Worm (Caenorhabditis elegans) whole organism, L2 larva: Measurements from ENCODE around the gene mlc-5.

Experiments used
- C34F6.9 ChIP-seq: fragments of 150-350 bp; optimal IDR thresholded peaks from 2 replicates; lab custom pipeline; 2014; ENCODE audit warnings: missing biosample characterization, missing genetic modification characterization
- F13H6.1 ChIP-seq: sonication (generic microtip); optimal IDR thresholded peaks from 2 replicates; lab custom pipeline; 2016; ENCODE audit warnings: missing genetic modification characterization, missing compliant biosample characterization
- alr-1 ChIP-seq: fragments of 150-350 bp; optimal IDR thresholded peaks from 2 replicates; lab custom pipeline; 2014; ENCODE audit warnings: missing biosample characterization, missing genetic modification characterization
- aly-2 ChIP-seq: fragments of 150-350 bp; optimal IDR thresholded peaks from 2 replicates; lab custom pipeline; 2014; ENCODE audit warnings: missing biosample characterization, missing genetic modification characterization
- blmp-1 ChIP-seq: sonication (generic microtip); optimal IDR thresholded peaks from 2 replicates; lab custom pipeline; 2017; ENCODE audit warnings: missing genetic modification characterization, mild to moderate bottlenecking, missing compliant biosample characterization, antibody characterized with exemption, moderate library complexity; ENCODE audit not compliant: insufficient read depth
- ceh-82 ChIP-seq: fragments of 150-350 bp; optimal IDR thresholded peaks from 2 replicates; lab custom pipeline; 2014; ENCODE audit warnings: missing biosample characterization, missing genetic modification characterization
- crh-2 ChIP-seq: sonication (generic microtip); optimal IDR thresholded peaks from 2 replicates; lab custom pipeline; 2017; ENCODE audit warnings: missing biosample characterization, missing genetic modification characterization
- egl-27 ChIP-seq: sonication (generic microtip); optimal IDR thresholded peaks from 3 replicates; lab custom pipeline; 2017; ENCODE audit warnings: missing biosample characterization, missing genetic modification reagents, missing genetic modification characterization
- elt-1 ChIP-seq: fragments of 150-350 bp; optimal IDR thresholded peaks from 2 replicates; lab custom pipeline; 2014; ENCODE audit warnings: missing biosample characterization, missing genetic modification characterization
- elt-3 ChIP-seq: sonication (generic microtip); optimal IDR thresholded peaks from 2 replicates; lab custom pipeline; 2017; ENCODE audit warnings: missing biosample characterization, missing genetic modification characterization
- fos-1 ChIP-seq: fragments of 150-350 bp; optimal IDR thresholded peaks from 2 replicates; lab custom pipeline; 2014; ENCODE audit warnings: missing biosample characterization, missing genetic modification characterization
- gmeb-1 ChIP-seq: fragments of 150-350 bp; optimal IDR thresholded peaks from 2 replicates; lab custom pipeline; 2014; ENCODE audit warnings: missing biosample characterization, missing genetic modification characterization
- lin-13 ChIP-seq: fragments of 150-350 bp; optimal IDR thresholded peaks from 2 replicates; lab custom pipeline; 2014; ENCODE audit warnings: missing biosample characterization, missing genetic modification reagents, missing genetic modification characterization
- lin-39 ChIP-seq: fragments of 150-350 bp; optimal IDR thresholded peaks from 2 replicates; lab custom pipeline; 2014; ENCODE audit warnings: missing biosample characterization, missing genetic modification reagents, missing genetic modification characterization
- lsy-2 ChIP-seq, 2 experiments: fragments of 150-350 bp in 1 of 2; sonication (generic microtip) in 1 of 2; optimal IDR thresholded peaks; 2 replicates each; lab custom pipeline; 2014 to 2017; ENCODE audit warnings: missing biosample characterization in 2 of 2, missing genetic modification characterization in 2 of 2
- mab-5 ChIP-seq: fragments of 150-350 bp; optimal IDR thresholded peaks from 2 replicates; lab custom pipeline; 2014; ENCODE audit warnings: missing biosample characterization, missing genetic modification characterization
- mbf-1 ChIP-seq: sonication (generic microtip); optimal IDR thresholded peaks from 2 replicates; lab custom pipeline; 2017; ENCODE audit warnings: missing biosample characterization, missing genetic modification characterization
- mdl-1 ChIP-seq, 2 experiments: fragments of 150-350 bp in 1 of 2; sonication (generic microtip) in 1 of 2; optimal IDR thresholded peaks; 2 replicates each; lab custom pipeline; 2017; ENCODE audit warnings: missing biosample characterization in 2 of 2, missing genetic modification characterization in 2 of 2
- nhr-11 ChIP-seq: fragments of 150-350 bp; optimal IDR thresholded peaks from 2 replicates; lab custom pipeline; 2014; ENCODE audit warnings: missing biosample characterization, missing genetic modification characterization
- nhr-129 ChIP-seq: fragments of 150-350 bp; optimal IDR thresholded peaks from 2 replicates; lab custom pipeline; 2014; ENCODE audit warnings: missing biosample characterization, missing genetic modification characterization
- nhr-23 ChIP-seq: fragments of 150-350 bp; optimal IDR thresholded peaks from 2 replicates; lab custom pipeline; 2014; ENCODE audit warnings: missing biosample characterization, missing genetic modification reagents, missing genetic modification characterization
- nhr-237 ChIP-seq: fragments of 150-350 bp; optimal IDR thresholded peaks from 2 replicates; lab custom pipeline; 2014; ENCODE audit warnings: missing biosample characterization, missing genetic modification characterization
- nhr-25 ChIP-seq: fragments of 150-350 bp; sonication (generic microtip); optimal IDR thresholded peaks from 3 replicates; lab custom pipeline; 2014; ENCODE audit warnings: missing biosample characterization, missing genetic modification characterization
- nhr-6 ChIP-seq: fragments of 150-350 bp; optimal IDR thresholded peaks from 2 replicates; lab custom pipeline; 2014; ENCODE audit warnings: missing biosample characterization, missing genetic modification characterization
- nhr-77 ChIP-seq: fragments of 150-350 bp; optimal IDR thresholded peaks from 2 replicates; lab custom pipeline; 2014; ENCODE audit warnings: missing biosample characterization, missing genetic modification characterization
- peb-1 ChIP-seq: fragments of 150-350 bp; optimal IDR thresholded peaks from 2 replicates; lab custom pipeline; 2014; ENCODE audit warnings: missing biosample characterization, missing genetic modification characterization
- sem-4 ChIP-seq: fragments of 150-350 bp; optimal IDR thresholded peaks from 2 replicates; lab custom pipeline; 2014; ENCODE audit warnings: missing biosample characterization, missing genetic modification reagents, missing genetic modification characterization
- skn-1 ChIP-seq: sonication (generic microtip); optimal IDR thresholded peaks from 2 replicates; lab custom pipeline; 2017; ENCODE audit warnings: missing biosample characterization, missing genetic modification characterization
- sma-9 ChIP-seq, 2 experiments: fragments of 150-350 bp in 1 of 2; sonication (generic microtip) in 1 of 2; optimal IDR thresholded peaks; 2 replicates each; lab custom pipeline; 2014 to 2016; ENCODE audit warnings: missing genetic modification characterization in 2 of 2, mild to moderate bottlenecking in 1 of 2, missing biosample characterization in 1 of 2, missing compliant biosample characterization in 1 of 2, missing genetic modification reagents in 1 of 2, moderate library complexity in 1 of 2
- snpc-4 ChIP-seq: fragments of 150-350 bp; optimal IDR thresholded peaks from 2 replicates; lab custom pipeline; 2014; ENCODE audit warnings: missing biosample characterization, missing genetic modification characterization
- unc-39 ChIP-seq: fragments of 150-350 bp; optimal IDR thresholded peaks from 2 replicates; lab custom pipeline; 2014; ENCODE audit warnings: missing biosample characterization, missing genetic modification characterization
- unc-62 ChIP-seq: fragments of 150-350 bp; optimal IDR thresholded peaks from 2 replicates; lab custom pipeline; 2014; ENCODE audit warnings: missing biosample characterization, missing genetic modification reagents, missing genetic modification characterization
- ztf-1 ChIP-seq: fragments of 200-800 bp; sonication (Bioruptor generic); conservative IDR thresholded peaks from 2 replicates; pipeline ENCODE4 v1.3.6; 2022; ENCODE audit warnings: missing genetic modification characterization, missing compliant biosample characterization

mlc-5 gene

DNA sequence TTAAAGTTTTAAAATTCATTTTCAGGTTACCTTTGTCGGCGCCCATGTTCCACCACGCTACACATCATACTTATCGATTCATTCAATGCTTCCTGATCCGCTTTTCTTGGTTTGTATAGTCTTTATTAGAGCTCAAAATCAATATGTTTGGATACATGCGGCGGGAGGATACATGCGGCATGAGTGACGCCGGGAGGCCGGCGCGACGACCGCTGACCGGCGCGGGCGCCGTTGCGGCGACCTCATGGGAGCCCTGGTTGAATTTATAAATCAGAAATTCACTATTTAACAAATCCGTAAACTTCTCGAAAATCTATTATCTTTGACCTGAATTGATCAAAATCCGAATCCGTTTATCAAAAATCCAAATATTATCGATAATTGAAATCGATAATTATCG lies 41.4 kb upstream of the mlc-5 start:
- TF ChIP-seq mbf-1 (tag; lab: Kevin White, UChicago): no peak
- no peak for TF ChIP-seq nhr-11 (tag; lab: Kevin White, UChicago)
- no peak for TF ChIP-seq elt-3 (tag; lab: Kevin White, UChicago)
- TF ChIP-seq blmp-1: no peak
- TF ChIP-seq nhr-23 (tag; lab: Kevin White, UChicago): no peak
- TF ChIP-seq unc-62 (GFP tag; lab: Kevin White, UChicago): no peak
- TF ChIP-seq skn-1: no peak
- no peak for TF ChIP-seq elt-1 (tag; lab: Kevin White, UChicago)
- no peak for TF ChIP-seq C34F6.9 (tag; lab: Kevin White, UChicago)
- TF ChIP-seq mdl-1 (tag; optimal IDR thresholded peaks at IDR 0.05; lab: Kevin White, UChicago): no peak
- TF ChIP-seq nhr-237 (tag; lab: Kevin White, UChicago): no peak
- no peak for TF ChIP-seq nhr-25 (tag; lab: Kevin White, UChicago)
- no peak for TF ChIP-seq ceh-82 (tag; lab: Kevin White, UChicago)
- no peak for TF ChIP-seq lin-39 (tag; lab: Kevin White, UChicago)
- TF ChIP-seq, all 48 proteins: peak for 0

DNA sequence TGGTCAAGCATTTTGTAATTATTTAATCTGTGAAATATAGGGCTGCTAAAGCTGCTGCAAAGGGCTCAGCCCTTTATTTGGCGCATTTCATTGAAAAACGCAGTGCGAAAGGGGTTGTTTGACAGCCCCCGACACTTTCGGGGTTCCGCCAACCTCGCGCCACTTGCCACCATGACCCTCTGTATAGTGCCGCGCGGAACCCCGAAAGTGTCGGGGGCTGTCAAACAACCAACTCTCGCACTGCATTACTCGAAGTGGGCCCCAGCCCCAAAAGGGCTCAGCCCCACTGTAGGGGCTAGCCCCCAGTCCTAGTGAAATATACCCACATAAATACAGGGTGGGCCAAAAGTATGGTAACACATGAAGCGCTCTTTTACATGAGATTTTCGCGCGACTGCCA lies 22.9 kb upstream of the mlc-5 start:
- TF ChIP-seq snpc-4 (tag; lab: Kevin White, UChicago) (no peak), lsy-2 (tag; optimal IDR thresholded peaks at IDR 0.05; lab: Kevin White, UChicago) (no peak), lin-13 (GFP tag; lab: Kevin White, UChicago) (no peak), nhr-237 (tag; lab: Kevin White, UChicago) (no peak), mab-5 (tag; lab: Kevin White, UChicago) (no peak), crh-2 (tag; lab: Kevin White, UChicago) (no peak), aly-2 (tag; lab: Kevin White, UChicago) (no peak), sem-4 (tag; lab: Kevin White, UChicago) (no peak), elt-1 (tag; lab: Kevin White, UChicago) (no peak), egl-27 (tag; lab: Kevin White, UChicago) (no peak), sma-9 (GFP tag; optimal IDR thresholded peaks at IDR 0.05; lab: Kevin White, UChicago) (no peak), sma-9 (tag; optimal IDR thresholded peaks at IDR 0.05; lab: Kevin White, UChicago) (no peak)

DNA sequence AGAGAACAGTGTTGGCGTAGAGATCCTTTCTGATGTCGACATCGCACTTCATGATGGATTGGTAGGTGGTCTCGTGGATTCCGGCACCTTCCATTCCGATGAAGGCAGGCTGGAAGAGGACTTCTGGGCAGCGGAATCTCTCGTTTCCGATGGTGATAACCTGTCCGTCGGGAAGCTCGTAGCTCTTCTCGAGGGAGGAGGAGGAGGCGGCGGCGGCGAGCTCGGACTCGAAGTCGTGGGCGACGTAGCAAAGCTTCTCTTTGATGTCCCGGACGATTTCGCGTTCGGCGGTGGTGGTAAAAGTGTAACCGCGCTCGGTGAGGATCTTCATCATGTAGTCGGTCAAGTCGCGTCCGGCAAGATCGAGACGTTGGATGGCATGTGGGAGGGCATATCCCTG lies 18.3 kb upstream of the mlc-5 start:
- TF ChIP-seq nhr-11 (tag; lab: Kevin White, UChicago) (peak; percentile 24), sma-9 (GFP tag; optimal IDR thresholded peaks at IDR 0.05; lab: Kevin White, UChicago) (no peak), sma-9 (tag; optimal IDR thresholded peaks at IDR 0.05; lab: Kevin White, UChicago) (no peak)
- TF ChIP-seq, all 48 proteins: peak for 1

DNA sequence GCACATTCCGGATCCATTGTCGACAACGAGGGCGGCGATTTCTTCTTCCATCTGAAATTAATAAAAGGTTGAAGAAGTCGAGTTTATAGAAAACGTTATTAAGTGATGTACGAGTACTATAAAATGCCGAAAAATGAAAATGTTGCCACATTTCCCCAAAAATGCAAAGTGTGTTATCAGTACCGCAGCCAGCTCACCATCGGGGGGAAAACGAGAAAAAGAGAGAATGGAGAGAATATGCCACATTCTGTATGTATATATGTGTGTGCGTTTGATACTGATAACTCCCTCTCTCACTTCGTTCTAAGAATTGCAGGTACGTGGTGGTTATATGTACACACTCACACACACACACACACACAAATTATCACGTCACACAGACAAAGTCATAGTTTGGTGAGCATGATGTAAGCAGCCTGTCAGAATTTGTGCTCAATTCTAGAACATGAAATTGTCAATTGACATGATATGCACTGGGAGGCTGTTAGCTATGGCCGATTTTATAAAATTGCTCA lies 17.0 kb upstream of the mlc-5 start, which contains the start of gene act-5:
Gene act-5, minus strand, starts transcription at position 51 of the 515 bp plus-strand sequence.
- peak; percentile 91 for TF ChIP-seq fos-1
- no peak for TF ChIP-seq nhr-77 (tag; lab: Kevin White, UChicago)
- TF ChIP-seq unc-39 (tag; lab: Kevin White, UChicago): no peak
- TF ChIP-seq gmeb-1 (tag; lab: Kevin White, UChicago): peak; percentile 41
- TF ChIP-seq nhr-6 (tag; lab: Kevin White, UChicago): no peak
- peak; percentile 60 for TF ChIP-seq nhr-129 (tag; lab: Kevin White, UChicago)
- TF ChIP-seq sma-9 (GFP tag; optimal IDR thresholded peaks at IDR 0.05; lab: Kevin White, UChicago): peak; percentile 71
- no peak for TF ChIP-seq sma-9 (tag; optimal IDR thresholded peaks at IDR 0.05; lab: Kevin White, UChicago)
- peak; percentile 87 for TF ChIP-seq crh-2 (tag; lab: Kevin White, UChicago)
- TF ChIP-seq peb-1: no peak
- TF ChIP-seq F13H6.1: peak; percentile 33
- no peak for TF ChIP-seq ztf-1 (GFP tag; lab: Robert Waterston, UW)

DNA sequence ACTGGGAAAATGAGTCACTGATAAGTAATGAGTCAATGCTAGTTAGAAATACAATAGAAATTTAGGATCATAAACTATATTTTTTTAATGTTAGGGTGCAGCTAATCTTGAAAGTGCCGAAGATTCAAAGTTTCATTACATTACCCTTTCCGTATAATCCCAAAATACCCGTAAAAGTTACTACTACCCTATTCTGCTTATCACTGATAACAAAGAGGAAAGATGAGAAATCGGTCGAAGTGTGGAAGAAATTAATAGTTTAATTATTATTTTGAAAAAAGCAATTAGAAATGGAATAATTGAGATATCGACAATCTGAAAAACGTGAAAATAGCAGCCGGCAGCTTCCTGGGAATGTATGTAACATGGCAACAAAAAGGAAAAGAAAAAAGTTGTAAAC lies 16.2 kb upstream of the mlc-5 start:
- no peak for TF ChIP-seq alr-1 (tag; lab: Kevin White, UChicago)
- TF ChIP-seq lsy-2 (tag; optimal IDR thresholded peaks at IDR 0.05; lab: Kevin White, UChicago): no peak
- no peak for TF ChIP-seq lin-39 (tag; lab: Kevin White, UChicago)
- no peak for TF ChIP-seq nhr-237 (tag; lab: Kevin White, UChicago)
- peak; percentile 51 for TF ChIP-seq fos-1
- no peak for TF ChIP-seq nhr-11 (tag; lab: Kevin White, UChicago)
